Fruit fly (Drosophila melanogaster) whole organism, wandering third instar larva: ENCODE results near the gene Pde6.

ENCODE experiments used
- Hnf4 ChIP-seq: fragments of 200-800 bp; sonication (Bioruptor generic); optimal IDR thresholded peaks from 2 replicates; lab custom pipeline; 2016; ENCODE audit warnings: missing biosample characterization, mild to moderate bottlenecking, missing genetic modification characterization
- Jra ChIP-seq: sonication (Bioruptor generic); optimal IDR thresholded peaks from 2 replicates; lab custom pipeline; 2016; ENCODE audit warnings: missing biosample characterization, missing genetic modification characterization

DNA sequence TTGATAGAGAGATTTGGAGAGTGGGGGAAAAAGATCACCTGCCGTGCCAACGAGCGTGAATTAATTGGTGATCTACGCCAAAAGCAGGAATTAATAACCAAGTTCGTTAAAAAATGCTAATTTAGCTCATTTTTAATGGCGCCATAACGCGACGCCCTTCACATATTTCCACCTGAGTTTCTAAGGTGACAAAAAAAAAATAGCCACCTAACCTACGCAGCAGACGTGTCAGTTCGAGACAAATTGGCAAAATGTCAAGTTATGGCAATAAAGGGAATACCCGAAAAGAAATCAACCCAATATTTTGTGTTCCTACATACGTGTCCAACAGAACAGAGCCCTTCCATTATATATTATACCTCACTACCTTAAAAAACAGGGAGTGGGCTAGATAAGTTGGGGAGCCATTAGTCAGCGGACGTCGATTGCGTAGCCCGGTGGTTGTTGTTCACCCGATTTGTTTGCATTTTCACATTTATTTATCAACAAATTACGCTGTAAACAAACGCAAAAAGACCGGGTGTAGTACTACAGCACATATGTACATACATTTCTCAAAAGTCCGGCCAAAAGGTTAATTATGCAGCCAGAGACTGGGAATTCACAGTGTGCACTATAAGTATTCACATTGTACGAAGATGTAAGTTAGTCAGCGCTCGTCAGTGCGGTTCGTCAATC is 80.9 kb downstream of the Pde6 start:
- TF ChIP-seq Jra (no peak), Hnf4 (GFP tag; lab: Kevin White, UChicago) (no peak)
